Worm (Caenorhabditis elegans) whole organism, L1 larva: Measurements from ENCODE around the gene F26A1.4.
A peak's percentile ranks its signal among the peaks of the same experiment; 100 is the strongest.

Source experiments
- C34B4.2 ChIP-seq: sonication (generic microtip); optimal IDR thresholded peaks from 2 replicates; lab custom pipeline; 2017; ENCODE audit warnings: mild to moderate bottlenecking, missing genetic modification characterization, missing compliant biosample characterization
- Y116A8C.19 ChIP-seq: sonication (generic microtip); optimal IDR thresholded peaks from 2 replicates; lab custom pipeline; 2016; ENCODE audit warnings: missing compliant biosample characterization, missing genetic modification characterization, borderline replicate concordance
- alr-1 ChIP-seq: fragments of 200-800 bp; sonication (Bioruptor generic); optimal IDR thresholded peaks from 2 replicates; lab custom pipeline; 2018; ENCODE audit warnings: borderline replicate concordance, mild to moderate bottlenecking, missing genetic modification characterization, missing compliant biosample characterization
- blmp-1 ChIP-seq: fragments of 150-350 bp; optimal IDR thresholded peaks from 2 replicates; lab custom pipeline; 2014; ENCODE audit warnings: missing biosample characterization, missing genetic modification characterization
- ceh-63 ChIP-seq: fragments of 200-800 bp; sonication (Bioruptor generic); optimal IDR thresholded peaks from 2 replicates; lab custom pipeline; 2018; ENCODE audit warnings: mild to moderate bottlenecking, missing genetic modification characterization, missing compliant biosample characterization
- ceh-8 ChIP-seq: fragments of 200-800 bp; sonication (Bioruptor generic); optimal IDR thresholded peaks from 2 replicates; lab custom pipeline; 2018; ENCODE audit warnings: mild to moderate bottlenecking, missing genetic modification characterization, moderate library complexity, missing compliant biosample characterization
- ceh-82 ChIP-seq, 3 experiments: fragments of 150-350 bp in 1 of 3; sonication (generic microtip) in 2 of 3; optimal IDR thresholded peaks; 2 replicates each; lab custom pipeline; 2014 to 2017; ENCODE audit warnings: missing biosample characterization in 3 of 3, missing genetic modification characterization in 3 of 3
- ceh-88 ChIP-seq: fragments of 200-800 bp; sonication (Bioruptor generic); IDR thresholded peaks from 2 replicates; pipeline ENCODE4 v1.3.6; 2022; ENCODE audit warnings: missing genetic modification characterization, missing compliant biosample characterization
- ceh-90 ChIP-seq: sonication (generic microtip); optimal IDR thresholded peaks from 2 replicates; lab custom pipeline; 2016; ENCODE audit warnings: missing genetic modification characterization, missing compliant biosample characterization
- ces-1 ChIP-seq: fragments of 150-350 bp; optimal IDR thresholded peaks from 2 replicates; lab custom pipeline; 2014; ENCODE audit warnings: missing biosample characterization, missing genetic modification reagents, missing genetic modification characterization
- dsc-1 ChIP-seq: sonication (generic microtip); optimal IDR thresholded peaks from 2 replicates; lab custom pipeline; 2016; ENCODE audit warnings: mild to moderate bottlenecking, missing genetic modification characterization, missing compliant biosample characterization
- efl-3 ChIP-seq: fragments of 200-800 bp; sonication (Bioruptor generic); optimal IDR thresholded peaks from 2 replicates; lab custom pipeline; 2018; ENCODE audit warnings: mild to moderate bottlenecking, missing genetic modification characterization, missing compliant biosample characterization
- egl-13 ChIP-seq: sonication (generic microtip); optimal IDR thresholded peaks from 2 replicates; lab custom pipeline; 2016; ENCODE audit warnings: missing genotype, missing genetic modification reagents, missing genetic modification characterization, missing compliant biosample characterization
- elt-2 ChIP-seq: sonication (generic microtip); optimal IDR thresholded peaks from 2 replicates; lab custom pipeline; 2016; ENCODE audit warnings: missing genetic modification characterization, mild to moderate bottlenecking, inconsistent platforms, missing compliant biosample characterization, missing genetic modification reagents
- elt-3 ChIP-seq, 6 experiments: fragments of 150-350 bp in 1 of 6; sonication (generic microtip); optimal IDR thresholded peaks; 2 replicates each; lab custom pipeline; 2017 to 2018; ENCODE audit warnings: missing biosample characterization in 6 of 6, missing genetic modification characterization in 6 of 6, inconsistent platforms in 1 of 6
- ets-5 ChIP-seq: fragments of 200-800 bp; sonication (Bioruptor generic); IDR thresholded peaks from 2 replicates; pipeline ENCODE4 v1.3.6; 2022; ENCODE audit warnings: missing genetic modification characterization, missing compliant biosample characterization
- fkh-4 ChIP-seq: sonication (generic microtip); optimal IDR thresholded peaks from 2 replicates; lab custom pipeline; 2016; ENCODE audit warnings: missing compliant biosample characterization, missing genetic modification characterization, borderline replicate concordance
- fkh-8 ChIP-seq: sonication (generic microtip); optimal IDR thresholded peaks from 2 replicates; lab custom pipeline; 2016; ENCODE audit warnings: mild to moderate bottlenecking, missing genetic modification characterization, missing compliant biosample characterization
- grh-1 ChIP-seq: fragments of 200-800 bp; sonication (Bioruptor generic); IDR thresholded peaks from 2 replicates; pipeline ENCODE4 v1.3.6; 2022; ENCODE audit warnings: missing genetic modification reagents, missing genetic modification characterization, missing compliant biosample characterization
- hlh-4 ChIP-seq: sonication (generic microtip); optimal IDR thresholded peaks from 2 replicates; lab custom pipeline; 2016; ENCODE audit warnings: mild to moderate bottlenecking, missing genetic modification characterization, missing compliant biosample characterization
- hpl-2 ChIP-seq: fragments of 150-350 bp; optimal IDR thresholded peaks from 2 replicates; lab custom pipeline; 2014; ENCODE audit warnings: missing biosample characterization, missing genetic modification reagents, missing genetic modification characterization
- irx-1 ChIP-seq: sonication (generic microtip); optimal IDR thresholded peaks from 2 replicates; lab custom pipeline; 2016; ENCODE audit warnings: missing genetic modification characterization, missing compliant biosample characterization
- isw-1 ChIP-seq: fragments of 200-800 bp; sonication (Bioruptor generic); IDR thresholded peaks from 2 replicates; pipeline ENCODE4 v1.3.6; 2022; ENCODE audit warnings: missing genetic modification characterization, missing compliant biosample characterization
- lin-13 ChIP-seq: fragments of 150-350 bp; optimal IDR thresholded peaks from 2 replicates; lab custom pipeline; 2014; ENCODE audit warnings: missing biosample characterization, missing genetic modification reagents, missing genetic modification characterization
- lin-14 ChIP-seq: fragments of 200-800 bp; sonication (Bioruptor generic); optimal IDR thresholded peaks from 2 replicates; lab custom pipeline; 2018; ENCODE audit warnings: mild to moderate bottlenecking, missing genetic modification characterization, moderate library complexity, missing compliant biosample characterization
- lin-15B ChIP-seq: fragments of 150-350 bp; sonication (generic microtip); optimal IDR thresholded peaks from 3 replicates; lab custom pipeline; 2014; ENCODE audit warnings: missing biosample characterization, missing genetic modification characterization
- lin-35 ChIP-seq, 2 experiments: fragments of 150-350 bp; optimal IDR thresholded peaks; 2 replicates each; lab custom pipeline; 2014; ENCODE audit warnings: missing biosample characterization in 2 of 2, missing genetic modification characterization in 2 of 2, missing genetic modification reagents in 2 of 2
- lin-39 ChIP-seq: fragments of 150-350 bp; optimal IDR thresholded peaks from 2 replicates; lab custom pipeline; 2014; ENCODE audit warnings: missing biosample characterization, missing genetic modification reagents, missing genetic modification characterization
- mef-2 ChIP-seq: fragments of 150-350 bp; optimal IDR thresholded peaks from 2 replicates; lab custom pipeline; 2014; ENCODE audit warnings: missing biosample characterization, missing genetic modification characterization
- nhr-19 ChIP-seq: fragments of 200-800 bp; sonication (Bioruptor generic); conservative IDR thresholded peaks from 2 replicates; pipeline ENCODE4 v1.3.6; 2022; ENCODE audit warnings: missing genetic modification characterization, missing compliant biosample characterization
- nhr-20 ChIP-seq: sonication (generic microtip); optimal IDR thresholded peaks from 2 replicates; lab custom pipeline; 2016; ENCODE audit warnings: mild to moderate bottlenecking, missing genetic modification characterization, missing compliant biosample characterization
- nhr-237 ChIP-seq: fragments of 150-350 bp; optimal IDR thresholded peaks from 2 replicates; lab custom pipeline; 2014; ENCODE audit warnings: missing biosample characterization, missing genetic modification characterization
- nhr-71 ChIP-seq: sonication (generic microtip); optimal IDR thresholded peaks from 2 replicates; lab custom pipeline; 2016; ENCODE audit warnings: mild to moderate bottlenecking, missing genetic modification characterization, moderate library complexity, missing compliant biosample characterization
- nhr-76 ChIP-seq: sonication (generic microtip); optimal IDR thresholded peaks from 2 replicates; lab custom pipeline; 2017; ENCODE audit warnings: missing biosample characterization, missing genetic modification characterization
- nhr-77 ChIP-seq: fragments of 150-350 bp; optimal IDR thresholded peaks from 2 replicates; lab custom pipeline; 2014; ENCODE audit warnings: missing biosample characterization, missing genetic modification characterization
- nhr-85 ChIP-seq: sonication (generic microtip); peaks from one replicate; lab custom pipeline; 2016; ENCODE audit warnings: missing genetic modification characterization, inconsistent platforms, missing compliant biosample characterization
- nhr-90 ChIP-seq: sonication (generic microtip); optimal IDR thresholded peaks from 2 replicates; lab custom pipeline; 2016; ENCODE audit warnings: mild to moderate bottlenecking, missing genetic modification characterization, missing compliant biosample characterization; ENCODE audit not compliant: poor library complexity
- rnt-1 ChIP-seq: sonication (generic microtip); optimal IDR thresholded peaks from 2 replicates; lab custom pipeline; 2016; ENCODE audit warnings: mild to moderate bottlenecking, missing genetic modification characterization, moderate library complexity, missing compliant biosample characterization
- snpc-4 ChIP-seq: fragments of 150-350 bp; optimal IDR thresholded peaks from 2 replicates; lab custom pipeline; 2014; ENCODE audit warnings: missing biosample characterization, missing genetic modification characterization
- snu-23 ChIP-seq: sonication (generic microtip); optimal IDR thresholded peaks from 2 replicates; lab custom pipeline; 2016; ENCODE audit warnings: missing genetic modification characterization, missing compliant biosample characterization
- sox-4 ChIP-seq: sonication (generic microtip); optimal IDR thresholded peaks from 2 replicates; lab custom pipeline; 2016; ENCODE audit warnings: missing genetic modification characterization, missing compliant biosample characterization
- sup-37 ChIP-seq: fragments of 200-800 bp; sonication (Bioruptor generic); optimal IDR thresholded peaks from 2 replicates; lab custom pipeline; 2018; ENCODE audit warnings: mild to moderate bottlenecking, missing genetic modification characterization, missing compliant biosample characterization
- swsn-7 ChIP-seq: sonication (generic microtip); optimal IDR thresholded peaks from 2 replicates; lab custom pipeline; 2016; ENCODE audit warnings: missing genetic modification characterization, missing compliant biosample characterization
- unc-30 ChIP-seq: sonication (generic microtip); optimal IDR thresholded peaks from 2 replicates; lab custom pipeline; 2017; ENCODE audit warnings: missing biosample characterization, missing genetic modification characterization
- unc-62 ChIP-seq: fragments of 150-350 bp; optimal IDR thresholded peaks from 2 replicates; lab custom pipeline; 2014; ENCODE audit warnings: missing biosample characterization, missing genetic modification reagents, missing genetic modification characterization
- vab-15 ChIP-seq: sonication (generic microtip); optimal IDR thresholded peaks from 2 replicates; lab custom pipeline; 2017; ENCODE audit warnings: missing genotype, mild to moderate bottlenecking, missing genetic modification characterization, missing compliant biosample characterization
- xbp-1 ChIP-seq: sonication (generic microtip); optimal IDR thresholded peaks from 2 replicates; lab custom pipeline; 2016; ENCODE audit warnings: missing genetic modification characterization, missing compliant biosample characterization
- ztf-11 ChIP-seq, 2 experiments: sonication (generic microtip); optimal IDR thresholded peaks; 2 replicates each; lab custom pipeline; 2016 to 2017; ENCODE audit warnings: missing genetic modification characterization in 2 of 2, missing biosample characterization in 1 of 2, missing compliant biosample characterization in 1 of 2
- ztf-4 ChIP-seq: fragments of 150-350 bp; optimal IDR thresholded peaks from 2 replicates; lab custom pipeline; 2014; ENCODE audit warnings: missing biosample characterization, missing genetic modification characterization

F26A1.4 gene

ce11 chrIII:4792560-4793136 is 24.7 kb upstream of the F26A1.4 start, which contains the start of gene mip-1:
mip-1 (plus strand) TSS chrIII:4793086.
- no peak for TF ChIP-seq fkh-4 (tag; lab: Kevin White, UChicago)
- no peak for TF ChIP-seq snpc-4 (tag; lab: Kevin White, UChicago)
- no peak for TF ChIP-seq ztf-4 (tag; lab: Kevin White, UChicago)
- TF ChIP-seq nhr-90, result no peak
- no peak for TF ChIP-seq alr-1 (tag; lab: Kevin White, UChicago)
- no peak for TF ChIP-seq ces-1 (GFP tag; lab: Kevin White, UChicago)
- TF ChIP-seq sox-4 (tag; lab: Kevin White, UChicago), result no peak
- TF ChIP-seq hlh-4 (tag; lab: Kevin White, UChicago), result no peak
- TF ChIP-seq ceh-90, result no peak
- TF ChIP-seq nhr-85, result no peak
- no peak for TF ChIP-seq elt-2 (tag; lab: Kevin White, UChicago)
- TF ChIP-seq mef-2 (tag; lab: Kevin White, UChicago), result no peak
- no peak for TF ChIP-seq lin-35 (GFP tag; optimal IDR thresholded peaks at IDR 0.05; lab: Kevin White, UChicago)

- TF ChIP-seq sup-37 (GFP tag; lab: Kevin White, UChicago), result no peak
- no peak for TF ChIP-seq Y116A8C.19 (tag; lab: Kevin White, UChicago)
- no peak for TF ChIP-seq C34B4.2 (tag; lab: Kevin White, UChicago)
- no peak for TF ChIP-seq hlh-4 (tag; lab: Kevin White, UChicago)
- no peak for TF ChIP-seq lin-39 (tag; lab: Kevin White, UChicago)
- TF ChIP-seq lin-14 (GFP tag; lab: Kevin White, UChicago), result peak; percentile 93
- no peak for TF ChIP-seq fkh-4 (tag; lab: Kevin White, UChicago)
- no peak for TF ChIP-seq lin-13 (GFP tag; lab: Kevin White, UChicago)
- TF ChIP-seq xbp-1 (tag; lab: Kevin White, UChicago), result peak; percentile 46
- TF ChIP-seq hpl-2 (GFP tag; lab: Kevin White, UChicago), result no peak
- TF ChIP-seq ets-5 (GFP tag; lab: Robert Waterston, UW), result no peak
- TF ChIP-seq irx-1 (tag; lab: Kevin White, UChicago), result no peak
- no peak for TF ChIP-seq sox-4 (tag; lab: Kevin White, UChicago)
- TF ChIP-seq swsn-7 (tag; lab: Kevin White, UChicago), result peak; percentile 47
- peak; percentile 44 for TF ChIP-seq rnt-1 (tag; lab: Kevin White, UChicago)
- peak; percentile 2 to 53 (median 49) for TF ChIP-seq ceh-82 (tag; optimal IDR thresholded peaks at IDR 0.05; lab: Kevin White, UChicago)
- peak; percentile 63 for TF ChIP-seq nhr-20 (tag; lab: Kevin White, UChicago)
- peak in 3 of 6 experiments; percentile 3 to 78 (median 38) for TF ChIP-seq elt-3 (tag; optimal IDR thresholded peaks at IDR 0.05; lab: Kevin White, UChicago)
- peak; percentile 54 for TF ChIP-seq nhr-85
- TF ChIP-seq mef-2 (tag; lab: Kevin White, UChicago), result no peak
- peak; percentile 72 for TF ChIP-seq snu-23 (GFP tag; lab: Kevin White, UChicago)
- TF ChIP-seq vab-15 (tag; lab: Kevin White, UChicago), result no peak
- TF ChIP-seq isw-1 (GFP tag; lab: Robert Waterston, UW), result no peak
- TF ChIP-seq unc-62 (GFP tag; lab: Kevin White, UChicago), result no peak
- no peak for TF ChIP-seq ceh-8 (GFP tag; lab: Kevin White, UChicago)
- no peak for TF ChIP-seq efl-3 (GFP tag; lab: Kevin White, UChicago)
- TF ChIP-seq nhr-77 (tag; lab: Kevin White, UChicago), result peak; percentile 67
- TF ChIP-seq ztf-4 (tag; lab: Kevin White, UChicago), result no peak
- no peak for TF ChIP-seq dsc-1 (tag; lab: Kevin White, UChicago)
- TF ChIP-seq fkh-8 (tag; lab: Kevin White, UChicago), result no peak
- peak; percentile 52 for TF ChIP-seq lin-15B
- TF ChIP-seq egl-13, result no peak
- peak; percentile 42; the same call in 1 of the 2 replicates for TF ChIP-seq nhr-19 (GFP tag; lab: Robert Waterston, UW)
- TF ChIP-seq lin-35 (GFP tag; optimal IDR thresholded peaks at IDR 0.05; lab: Kevin White, UChicago), result peak; percentile 53 to 79
- no peak for TF ChIP-seq unc-30 (tag; lab: Kevin White, UChicago)
- TF ChIP-seq nhr-76, result no peak
- peak; percentile 50 for TF ChIP-seq nhr-90
- peak; percentile 80 for TF ChIP-seq blmp-1
- TF ChIP-seq nhr-237, result peak; percentile 5
- TF ChIP-seq grh-1 (GFP tag; lab: Robert Waterston, UW), result no peak
- no peak for TF ChIP-seq ceh-88 (GFP tag; lab: Robert Waterston, UW)
- no peak for TF ChIP-seq ztf-11 (tag; optimal IDR thresholded peaks at IDR 0.05; lab: Kevin White, UChicago)
- TF ChIP-seq nhr-71, result peak; percentile 71
- no peak for TF ChIP-seq ceh-63 (GFP tag; lab: Kevin White, UChicago)
Measured at ce11 chrIII:4796039-4796438, 21.3 kb upstream of the F26A1.4 start.
